Worm (Caenorhabditis elegans) whole organism, midembryonic: Measurements from ENCODE around the gene C36E8.4.
A peak's percentile ranks its signal among the peaks of the same experiment; 100 is the strongest.

Experiments
- T22C8.4 ChIP-seq: fragments of 200-800 bp; sonication (Bioruptor generic); IDR thresholded peaks from 2 replicates; pipeline ENCODE4 v1.3.6; 2022; ENCODE audit warnings: missing genetic modification characterization, missing compliant biosample characterization
- cog-1 ChIP-seq: sonication (generic microtip); optimal IDR thresholded peaks from 2 replicates; lab custom pipeline; 2016; ENCODE audit warnings: missing genetic modification characterization, missing compliant biosample characterization
- flt-1 ChIP-seq: fragments of 200-800 bp; sonication (Bioruptor generic); IDR thresholded peaks from 2 replicates; pipeline ENCODE4 v1.3.6; 2022; ENCODE audit warnings: missing genetic modification characterization, missing compliant biosample characterization
- klf-2 ChIP-seq: fragments of 200-800 bp; sonication (Bioruptor generic); conservative IDR thresholded peaks from 2 replicates; pipeline ENCODE4 v1.3.6; 2022; ENCODE audit warnings: missing genetic modification reagents, missing genetic modification characterization, missing compliant biosample characterization
- med-1 ChIP-seq: sonication (generic microtip); optimal IDR thresholded peaks from 2 replicates; lab custom pipeline; 2017; ENCODE audit warnings: missing genetic modification characterization, mild to moderate bottlenecking, missing compliant biosample characterization, antibody characterized with exemption, missing genetic modification reagents; ENCODE audit not compliant: insufficient read depth
- ref-1 ChIP-seq: fragments of 200-800 bp; sonication (Bioruptor generic); conservative IDR thresholded peaks from 2 replicates; pipeline ENCODE4 v1.3.6; 2022; ENCODE audit warnings: missing genetic modification reagents, missing genetic modification characterization, missing compliant biosample characterization
- tab-1 ChIP-seq: fragments of 200-800 bp; sonication (Bioruptor generic); IDR thresholded peaks from 2 replicates; pipeline ENCODE4 v1.3.6; 2022; ENCODE audit warnings: missing genetic modification characterization, missing compliant biosample characterization
- ztf-23 ChIP-seq: fragments of 200-800 bp; sonication (Bioruptor generic); IDR thresholded peaks from 2 replicates; pipeline ENCODE4 v1.3.6; 2022; ENCODE audit warnings: missing genetic modification reagents, missing genetic modification characterization, missing compliant biosample characterization
- ztf-29 ChIP-seq: fragments of 200-800 bp; sonication (Bioruptor generic); IDR thresholded peaks from 2 replicates; pipeline ENCODE4 v1.3.6; 2022; ENCODE audit warnings: missing genetic modification reagents, missing genetic modification characterization, missing compliant biosample characterization

Gene C36E8.4

DNA sequence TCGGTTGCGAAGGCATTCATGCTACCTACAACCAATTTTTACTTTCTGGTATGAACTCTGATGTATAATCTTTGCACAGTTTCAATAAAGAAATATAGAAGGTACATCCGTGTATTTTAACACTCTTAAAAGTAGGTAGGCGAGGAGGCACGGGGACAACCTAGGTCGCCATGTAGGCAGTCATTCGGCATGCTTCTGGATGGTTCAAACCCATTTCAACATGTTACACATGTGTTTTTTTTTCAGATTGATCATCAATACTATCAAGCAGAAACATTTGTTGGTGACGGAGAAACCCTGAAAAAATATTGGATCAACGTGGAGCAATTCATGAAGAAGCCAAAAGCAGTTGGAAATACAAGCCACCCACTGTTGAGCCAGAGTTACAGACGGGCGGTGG, 5.1 kb upstream of the C36E8.4 start:
- TF ChIP-seq med-1 (GFP tag; lab: Kevin White, UChicago) (no peak), cog-1 (no peak), tab-1 (GFP tag; lab: Robert Waterston, UW) (no peak), ztf-23 (GFP tag; lab: Robert Waterston, UW) (no peak), ref-1 (GFP tag; lab: Robert Waterston, UW) (no peak), ztf-29 (GFP tag; lab: Robert Waterston, UW) (no peak), klf-2 (no peak)

DNA sequence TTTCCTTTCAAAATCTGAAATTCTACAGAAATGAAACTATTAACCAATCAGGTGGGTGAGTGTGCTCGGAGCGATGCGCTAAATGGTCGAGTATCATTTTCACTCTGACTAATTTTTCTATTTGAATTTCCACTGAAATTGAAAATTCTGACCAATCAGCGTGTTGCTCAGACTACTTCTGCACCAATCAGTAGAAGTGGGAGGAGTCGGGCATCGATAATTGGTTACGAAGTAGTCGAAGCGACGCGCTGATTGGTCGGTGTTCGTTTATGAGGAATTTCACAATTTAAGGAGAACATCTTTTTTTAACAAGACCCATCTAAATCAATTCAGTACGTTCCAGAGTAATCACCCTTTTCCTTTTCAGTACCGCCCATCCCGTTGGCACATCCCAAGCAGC, 3.0 kb upstream of the C36E8.4 start:
- TF ChIP-seq ztf-29 (GFP tag; lab: Robert Waterston, UW) (no peak), ref-1 (GFP tag; lab: Robert Waterston, UW) (no peak), tab-1 (GFP tag; lab: Robert Waterston, UW) (no peak), cog-1 (no peak), ztf-23 (GFP tag; lab: Robert Waterston, UW) (no peak), med-1 (GFP tag; lab: Kevin White, UChicago) (no peak), flt-1 (GFP tag; lab: Robert Waterston, UW) (no peak), T22C8.4 (no peak), klf-2 (no peak)

DNA sequence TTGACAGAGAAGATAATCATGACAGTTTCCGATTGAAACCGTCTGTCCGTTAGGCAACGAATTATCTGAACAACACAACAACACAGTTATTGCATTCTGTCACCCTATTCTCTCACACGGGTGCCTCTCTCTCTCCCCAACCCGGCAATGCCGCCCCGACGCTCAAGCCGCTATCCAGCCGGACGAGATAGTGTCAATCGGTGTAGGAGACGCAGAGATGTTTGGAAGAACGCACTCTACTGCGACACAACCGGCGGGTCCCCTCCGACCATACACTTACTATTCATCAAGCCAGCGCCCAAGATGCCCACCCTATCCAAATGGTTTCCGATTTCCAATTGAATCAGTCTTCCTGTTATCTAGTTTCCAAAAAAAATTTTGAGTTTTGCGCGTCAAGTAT, 2.0 kb upstream of the C36E8.4 start:
- peak; percentile 99 for TF ChIP-seq ztf-29 (GFP tag; lab: Robert Waterston, UW)
- TF ChIP-seq flt-1 (GFP tag; lab: Robert Waterston, UW) = peak; percentile 65
- peak; percentile 59 for TF ChIP-seq cog-1
- no peak for TF ChIP-seq tab-1 (GFP tag; lab: Robert Waterston, UW)
- TF ChIP-seq klf-2 = no peak
- no peak for TF ChIP-seq ref-1 (GFP tag; lab: Robert Waterston, UW)
- TF ChIP-seq T22C8.4 = no peak
- TF ChIP-seq ztf-23 (GFP tag; lab: Robert Waterston, UW) = peak; percentile 24; the same call in 1 of the 2 replicates

ce11 chrIII:4010987-4011386, 1.1 kb upstream of the C36E8.4 start:
- TF ChIP-seq ref-1 (GFP tag; lab: Robert Waterston, UW) (no peak), cog-1 (no peak), T22C8.4 (no peak), flt-1 (GFP tag; lab: Robert Waterston, UW) (no peak), klf-2 (no peak), med-1 (GFP tag; lab: Kevin White, UChicago) (no peak), tab-1 (GFP tag; lab: Robert Waterston, UW) (no peak), ztf-29 (GFP tag; lab: Robert Waterston, UW) (no peak), ztf-23 (GFP tag; lab: Robert Waterston, UW) (no peak)

DNA sequence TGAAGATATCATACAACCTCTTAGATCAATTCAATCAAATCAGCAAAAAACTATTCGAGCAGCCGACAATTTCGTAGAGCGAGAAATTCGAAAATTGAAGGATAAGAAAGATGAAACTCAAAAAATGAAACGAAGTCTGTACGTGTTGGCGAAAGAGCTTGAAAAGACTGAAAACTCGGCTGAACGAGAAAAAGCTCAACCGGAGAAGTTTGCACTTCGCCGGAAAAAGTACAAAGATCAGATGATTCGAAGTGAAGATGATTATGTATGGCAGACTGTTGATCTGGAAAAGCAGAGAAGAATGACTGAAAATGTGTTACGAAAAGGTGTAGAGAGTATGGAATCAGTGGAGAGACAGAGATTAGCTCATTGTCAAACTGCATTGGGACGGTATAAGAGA, 925 bp downstream of the C36E8.4 start:
- TF ChIP-seq flt-1 (GFP tag; lab: Robert Waterston, UW) (no peak), tab-1 (GFP tag; lab: Robert Waterston, UW) (no peak), med-1 (GFP tag; lab: Kevin White, UChicago) (no peak), ztf-29 (GFP tag; lab: Robert Waterston, UW) (no peak), ref-1 (GFP tag; lab: Robert Waterston, UW) (no peak), T22C8.4 (no peak), ztf-23 (GFP tag; lab: Robert Waterston, UW) (no peak), cog-1 (no peak), klf-2 (no peak)

DNA sequence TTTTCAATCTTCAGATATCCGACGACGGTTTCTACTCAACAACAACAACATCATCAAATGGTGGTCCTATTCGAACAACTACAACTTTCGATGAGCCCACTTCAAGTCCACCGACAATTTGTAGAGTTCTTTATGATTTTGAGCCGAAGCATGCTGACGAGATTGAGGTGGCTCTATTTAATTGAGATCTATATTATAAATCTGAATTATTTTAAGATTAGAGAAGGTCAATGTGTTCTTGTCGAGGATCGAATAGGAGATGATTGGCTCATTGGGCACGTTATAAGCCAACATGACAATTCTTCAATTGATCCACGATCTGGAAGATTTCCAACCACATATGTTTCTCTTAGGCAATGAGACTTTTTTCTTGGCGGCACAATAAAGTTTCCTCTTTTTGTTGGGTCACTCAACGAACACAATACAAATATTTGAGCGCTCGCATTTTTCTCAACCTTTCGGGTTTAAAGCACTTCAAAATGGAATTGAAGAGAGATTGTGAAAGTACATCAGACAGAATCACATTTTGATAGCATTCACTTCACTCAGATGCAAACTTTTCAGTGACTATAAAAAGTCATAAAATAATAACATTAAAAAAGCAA, 3.3 kb downstream of the C36E8.4 start:
- TF ChIP-seq ztf-29 (GFP tag; lab: Robert Waterston, UW) (no peak), tab-1 (GFP tag; lab: Robert Waterston, UW) (no peak), ref-1 (GFP tag; lab: Robert Waterston, UW) (no peak), cog-1 (no peak), T22C8.4 (no peak), klf-2 (no peak), med-1 (GFP tag; lab: Kevin White, UChicago) (no peak), flt-1 (GFP tag; lab: Robert Waterston, UW) (no peak), ztf-23 (GFP tag; lab: Robert Waterston, UW) (no peak)

ce11 chrIII:4017527-4017926, 5.4 kb downstream of the C36E8.4 start, which contains the start of gene tbb-2:
Gene tbb-2, minus strand, starts transcription at chrIII:4017627.
- TF ChIP-seq tab-1 (GFP tag; lab: Robert Waterston, UW) (no peak), ztf-29 (GFP tag; lab: Robert Waterston, UW) (no peak), klf-2 (no peak), ztf-23 (GFP tag; lab: Robert Waterston, UW) (no peak), cog-1 (no peak), ref-1 (GFP tag; lab: Robert Waterston, UW) (no peak), med-1 (GFP tag; lab: Kevin White, UChicago) (no peak), T22C8.4 (no peak), flt-1 (GFP tag; lab: Robert Waterston, UW) (no peak)

DNA sequence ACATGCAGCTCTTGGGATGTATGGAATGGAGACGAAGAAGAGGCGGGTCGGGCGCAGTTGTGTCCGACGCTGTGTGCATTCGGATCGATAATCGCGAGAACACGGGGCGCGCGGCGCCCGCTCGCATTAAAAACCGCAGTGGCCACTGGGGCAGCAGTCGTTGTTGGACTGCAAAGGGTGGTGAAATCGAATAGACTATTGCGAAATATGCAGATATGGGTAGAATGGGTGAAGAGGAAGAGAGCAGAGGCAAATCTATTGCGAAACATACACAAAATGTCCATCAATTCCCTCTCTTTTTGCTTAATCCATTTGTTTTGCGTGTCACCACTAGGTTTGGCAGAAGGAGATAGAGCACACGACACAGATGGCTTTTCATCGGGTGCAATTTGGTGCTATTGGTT, 6.0 kb downstream of the C36E8.4 start:
- TF ChIP-seq flt-1 (GFP tag; lab: Robert Waterston, UW) = no peak
- TF ChIP-seq T22C8.4 = no peak
- TF ChIP-seq ztf-23 (GFP tag; lab: Robert Waterston, UW) = 0 out of 2 replicates have a peak, but pooled peaks have one; percentile 59
- no peak for TF ChIP-seq tab-1 (GFP tag; lab: Robert Waterston, UW)

- TF ChIP-seq cog-1 (no peak), tab-1 (GFP tag; lab: Robert Waterston, UW) (no peak), T22C8.4 (no peak), med-1 (GFP tag; lab: Kevin White, UChicago) (no peak), ztf-29 (GFP tag; lab: Robert Waterston, UW) (no peak), ztf-23 (GFP tag; lab: Robert Waterston, UW) (no peak), ref-1 (GFP tag; lab: Robert Waterston, UW) (no peak), flt-1 (GFP tag; lab: Robert Waterston, UW) (no peak), klf-2 (no peak)
Observed at ce11 chrIII:4018591-4019580, 6.8 kb downstream of the C36E8.4 start.
